Fruit fly (Drosophila melanogaster): Measurements from ENCODE around the gene Nprl2.

Nprl2 gene

DNA sequence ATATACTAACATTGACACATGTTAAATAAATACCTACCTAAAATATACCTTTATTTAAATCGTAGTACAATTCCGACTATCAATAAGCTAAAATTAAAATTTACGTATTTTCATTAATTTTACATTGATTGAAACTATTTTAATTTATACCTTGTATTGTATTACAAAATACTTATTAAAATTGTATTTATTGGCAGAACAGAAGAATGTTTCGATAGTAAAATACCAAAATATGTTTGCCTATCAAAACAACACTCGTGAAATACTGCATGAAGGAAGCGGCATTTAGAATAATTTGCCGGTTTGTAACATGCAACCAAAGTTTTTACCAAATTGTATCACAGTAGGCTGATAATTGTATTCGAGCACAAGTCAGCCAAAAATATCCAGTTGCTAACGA is 2.4 kb upstream of the Nprl2 start, which contains the start of the genes DENR and CG4880 (continued):
- TF ChIP-seq CG3838 (GFP tag; optimal IDR thresholded peaks at IDR 0.05) (no peak), Vsx1 (GFP tag; optimal IDR thresholded peaks at IDR 0.05) (no peak), MTF-1 (GFP tag; optimal IDR thresholded peaks at IDR 0.05; ENCODE audit: borderline replicate concordance) (no peak), bbx (GFP tag; IDR thresholded peaks at IDR 0.05; ENCODE audit: partially characterized antibody) (peak; percentile 34; the same call in 1 of the 2 replicates), wek (GFP tag; optimal IDR thresholded peaks at IDR 0.05) (no peak), gem (tag; optimal IDR thresholded peaks at IDR 0.05) (no peak), CG13894 (tag; optimal IDR thresholded peaks at IDR 0.05) (no peak), CG31388 (GFP tag; optimal IDR thresholded peaks at IDR 0.05) (no peak), Jarid2 (GFP tag; optimal IDR thresholded peaks at IDR 0.05) (no peak), peb (GFP tag; IDR thresholded peaks at IDR 0.05) (no peak), CG6791 (GFP tag; IDR thresholded peaks at IDR 0.05; ENCODE audit: partially characterized antibody) (no peak), CG32772 (GFP tag; IDR thresholded peaks at IDR 0.05) (no peak), CG16815 (GFP tag; optimal IDR thresholded peaks at IDR 0.05) (no peak), wdn (GFP tag; IDR thresholded peaks at IDR 0.05) (no peak), zf30C (GFP tag; optimal IDR thresholded peaks at IDR 0.05) (no peak), CG14860 (GFP tag; IDR thresholded peaks at IDR 0.05; ENCODE audit: partially characterized antibody) (no peak), CG2202 (tag; optimal IDR thresholded peaks at IDR 0.05) (no peak), CG1233 (GFP tag; optimal IDR thresholded peaks at IDR 0.05) (no peak), gcm (GFP tag; optimal IDR thresholded peaks at IDR 0.05) (no peak), stc (GFP tag; IDR thresholded peaks at IDR 0.05) (no peak), CG12155 (GFP tag; optimal IDR thresholded peaks at IDR 0.05) (no peak), HHEX (GFP tag; optimal IDR thresholded peaks at IDR 0.05) (no peak), tin (GFP tag; optimal IDR thresholded peaks at IDR 0.05) (no peak), Dfd (GFP tag; optimal IDR thresholded peaks at IDR 0.05) (no peak), tio (GFP tag; optimal IDR thresholded peaks at IDR 0.05) (no peak), Fer3 (tag; optimal IDR thresholded peaks at IDR 0.05) (no peak), Doc3 (GFP tag; IDR thresholded peaks at IDR 0.05; ENCODE audit: partially characterized antibody) (0 out of 3 replicates have a peak, but pooled peaks have one; percentile 30), Oaz (GFP tag; IDR thresholded peaks at IDR 0.05) (no peak), zen2 (GFP tag; IDR thresholded peaks at IDR 0.05; ENCODE audit: partially characterized antibody) (no peak), pzg (GFP tag; optimal IDR thresholded peaks at IDR 0.05) (peak; percentile 18), otp (GFP tag; IDR thresholded peaks at IDR 0.05) (no peak), CG17361 (GFP tag; IDR thresholded peaks at IDR 0.05) (no peak), ATbp (GFP tag; optimal IDR thresholded peaks at IDR 0.05) (no peak), CG7357 (GFP tag; IDR thresholded peaks at IDR 0.05) (no peak), BEAF-32 (GFP tag; optimal IDR thresholded peaks at IDR 0.05) (peak; percentile 74), CG5180 (GFP tag; optimal IDR thresholded peaks at IDR 0.05) (no peak), CG43689 (GFP tag; IDR thresholded peaks at IDR 0.05) (no peak), HLH4C (GFP tag; IDR thresholded peaks at IDR 0.05; ENCODE audit: partially characterized antibody) (0 out of 3 replicates have a peak, but pooled peaks have one; percentile 20), CG15479 (GFP tag; optimal IDR thresholded peaks at IDR 0.05) (no peak), bcd (GFP tag; optimal IDR thresholded peaks at IDR 0.05) (no peak), CG32767 (GFP tag; IDR thresholded peaks at IDR 0.05) (no peak), prd (optimal IDR thresholded peaks at IDR 0.05) (no peak), prd (GFP tag; IDR thresholded peaks at IDR 0.05) (no peak), MESR4 (GFP tag; optimal IDR thresholded peaks at IDR 0.05) (no peak), onecut (GFP tag; IDR thresholded peaks at IDR 0.05) (no peak), Sry-β (GFP tag; optimal IDR thresholded peaks at IDR 0.05) (no peak), Ssrp (tag; optimal IDR thresholded peaks at IDR 0.05) (no peak), ind (GFP tag; optimal IDR thresholded peaks at IDR 0.05) (no peak), tx (GFP tag; optimal IDR thresholded peaks at IDR 0.05) (no peak), btn (GFP tag; optimal IDR thresholded peaks at IDR 0.05) (no peak), zen (tag; optimal IDR thresholded peaks at IDR 0.05) (no peak)
